Worm (Caenorhabditis elegans) whole organism, L4 larva: Measurements from ENCODE around the gene cyp-25A3.
A peak's percentile ranks its signal among the peaks of the same experiment; 100 is the strongest.

Source experiments
- F26F4.8 ChIP-seq: fragments of 200-800 bp; sonication (Bioruptor generic); conservative IDR thresholded peaks from 2 replicates; pipeline ENCODE4 v1.3.6; 2022; ENCODE audit warnings: missing genetic modification characterization, missing compliant biosample characterization
- F37D6.2 ChIP-seq: sonication (generic microtip); optimal IDR thresholded peaks from 2 replicates; lab custom pipeline; 2016; ENCODE audit warnings: mild to moderate bottlenecking, missing genetic modification characterization, missing compliant biosample characterization
- T26A8.4 ChIP-seq: fragments of 200-800 bp; sonication (Bioruptor generic); IDR thresholded peaks from 2 replicates; pipeline ENCODE4 v1.3.6; 2022; ENCODE audit warnings: missing genetic modification characterization, missing compliant biosample characterization
- ZK337.2 ChIP-seq: fragments of 200-800 bp; sonication (Bioruptor generic); IDR thresholded peaks from 2 replicates; pipeline ENCODE4 v1.3.6; 2022; ENCODE audit warnings: missing genetic modification reagents, missing genetic modification characterization, missing compliant biosample characterization
- aly-2 ChIP-seq: sonication (generic microtip); optimal IDR thresholded peaks from 2 replicates; lab custom pipeline; 2018; ENCODE audit warnings: missing biosample characterization, missing genetic modification characterization
- ceh-20 ChIP-seq: fragments of 200-800 bp; sonication (Bioruptor generic); IDR thresholded peaks from 2 replicates; pipeline ENCODE4 v1.3.6; 2022; ENCODE audit warnings: missing genetic modification reagents, missing genetic modification characterization, missing compliant biosample characterization
- ceh-28 ChIP-seq: fragments of 150-350 bp; optimal IDR thresholded peaks from 2 replicates; lab custom pipeline; 2014; ENCODE audit warnings: missing biosample characterization, missing genetic modification reagents, missing genetic modification characterization
- ceh-62 ChIP-seq: sonication (generic microtip); optimal IDR thresholded peaks from 2 replicates; lab custom pipeline; 2017; ENCODE audit warnings: missing biosample characterization, missing genetic modification characterization
- cey-2 ChIP-seq: sonication (generic microtip); optimal IDR thresholded peaks from 3 replicates; lab custom pipeline; 2017; ENCODE audit warnings: missing genetic modification characterization, mild to moderate bottlenecking, missing compliant biosample characterization, antibody characterized with exemption, borderline replicate concordance; ENCODE audit not compliant: insufficient read depth
- ctbp-1 ChIP-seq: fragments of 200-800 bp; sonication (Bioruptor generic); IDR thresholded peaks from 2 replicates; pipeline ENCODE4 v1.3.6; 2022; ENCODE audit warnings: missing genetic modification reagents, missing genetic modification characterization, missing compliant biosample characterization
- daf-16 ChIP-seq, 3 experiments: sonication (generic microtip); optimal IDR thresholded peaks; 2 replicates each; lab custom pipeline; 2016 to 2017; ENCODE audit warnings: missing genetic modification characterization in 3 of 3, missing genetic modification reagents in 3 of 3, mild to moderate bottlenecking in 2 of 3, missing compliant biosample characterization in 2 of 3, missing biosample characterization in 1 of 3, moderate library complexity in 1 of 3
- daf-19 ChIP-seq: fragments of 200-800 bp; sonication (Bioruptor generic); conservative IDR thresholded peaks from 2 replicates; pipeline ENCODE4 v1.3.6; 2022; ENCODE audit warnings: missing genetic modification characterization, missing compliant biosample characterization
- dmd-9 ChIP-seq: fragments of 200-800 bp; sonication (Bioruptor generic); IDR thresholded peaks from 2 replicates; pipeline ENCODE4 v1.3.6; 2022; ENCODE audit warnings: missing genetic modification reagents, missing genetic modification characterization, missing compliant biosample characterization
- duxl-1 ChIP-seq: sonication (generic microtip); optimal IDR thresholded peaks from 2 replicates; lab custom pipeline; 2016; ENCODE audit warnings: mild to moderate bottlenecking, missing genetic modification characterization, moderate library complexity, missing compliant biosample characterization; ENCODE audit not compliant: poor library complexity
- fos-1 ChIP-seq: fragments of 150-350 bp; optimal IDR thresholded peaks from 2 replicates; lab custom pipeline; 2014; ENCODE audit warnings: missing biosample characterization, missing genetic modification characterization
- hif-1 ChIP-seq, 2 experiments: sonication (generic microtip); optimal IDR thresholded peaks; 2 replicates each; lab custom pipeline; 2016 to 2017; ENCODE audit warnings: missing compliant biosample characterization in 2 of 2, missing genetic modification characterization in 2 of 2, missing genetic modification reagents in 2 of 2, missing genotype in 2 of 2, mild to moderate bottlenecking in 1 of 2
- hlh-30 ChIP-seq: sonication (generic microtip); optimal IDR thresholded peaks from 2 replicates; lab custom pipeline; 2017; ENCODE audit warnings: antibody characterized with exemption, mild to moderate bottlenecking, missing genetic modification characterization, missing compliant biosample characterization; ENCODE audit not compliant: insufficient read depth
- jun-1 ChIP-seq: fragments of 150-350 bp; optimal IDR thresholded peaks from 2 replicates; lab custom pipeline; 2014; ENCODE audit warnings: missing biosample characterization, missing genetic modification reagents, missing genetic modification characterization
- lim-7 ChIP-seq: fragments of 200-800 bp; sonication (Bioruptor generic); IDR thresholded peaks from 2 replicates; pipeline ENCODE4 v1.3.6; 2022; ENCODE audit warnings: missing genetic modification characterization, missing compliant biosample characterization
- lin-1 ChIP-seq: fragments of 200-800 bp; sonication (Bioruptor generic); IDR thresholded peaks from 2 replicates; pipeline ENCODE4 v1.3.6; 2022; ENCODE audit warnings: missing genetic modification reagents, missing genetic modification characterization, missing compliant biosample characterization
- lin-13 ChIP-seq: fragments of 150-350 bp; optimal IDR thresholded peaks from 2 replicates; lab custom pipeline; 2014; ENCODE audit warnings: missing biosample characterization, missing genetic modification reagents, missing genetic modification characterization
- lin-15B ChIP-seq: fragments of 150-350 bp; sonication (generic microtip); optimal IDR thresholded peaks from 3 replicates; lab custom pipeline; 2014; ENCODE audit warnings: missing biosample characterization, missing genetic modification characterization
- lin-29 ChIP-seq: fragments of 200-800 bp; sonication (Bioruptor generic); IDR thresholded peaks from 2 replicates; pipeline ENCODE4 v1.3.6; 2022; ENCODE audit warnings: missing genetic modification reagents, missing genetic modification characterization, missing compliant biosample characterization
- lin-38 ChIP-seq: fragments of 200-800 bp; sonication (Bioruptor generic); IDR thresholded peaks from 2 replicates; pipeline ENCODE4 v1.3.6; 2022; ENCODE audit warnings: missing genetic modification reagents, missing genetic modification characterization, missing compliant biosample characterization
- lin-39 ChIP-seq: fragments of 150-350 bp; optimal IDR thresholded peaks from 2 replicates; lab custom pipeline; 2014; ENCODE audit warnings: missing biosample characterization, missing genetic modification reagents, missing genetic modification characterization
- lir-3 ChIP-seq: sonication (generic microtip); optimal IDR thresholded peaks from 2 replicates; lab custom pipeline; 2016; ENCODE audit warnings: mild to moderate bottlenecking, missing genetic modification characterization, missing compliant biosample characterization
- madf-9 ChIP-seq: fragments of 200-800 bp; sonication (Bioruptor generic); conservative IDR thresholded peaks from 2 replicates; pipeline ENCODE4 v1.3.6; 2022; ENCODE audit warnings: missing genetic modification reagents, missing genetic modification characterization, missing compliant biosample characterization
- mdt-29 ChIP-seq: fragments of 200-800 bp; sonication (Bioruptor generic); IDR thresholded peaks from 2 replicates; pipeline ENCODE4 v1.3.6; 2022; ENCODE audit warnings: missing genetic modification reagents, missing genetic modification characterization, missing compliant biosample characterization
- mes-2 ChIP-seq: sonication (generic microtip); optimal IDR thresholded peaks from 2 replicates; lab custom pipeline; 2016; ENCODE audit warnings: missing genotype, mild to moderate bottlenecking, missing genetic modification characterization, missing compliant biosample characterization; ENCODE audit not compliant: poor library complexity, severe bottlenecking
- nhr-102 ChIP-seq: sonication (generic microtip); optimal IDR thresholded peaks from 2 replicates; lab custom pipeline; 2016; ENCODE audit warnings: mild to moderate bottlenecking, missing genetic modification characterization, moderate library complexity, missing compliant biosample characterization
- nhr-111 ChIP-seq: fragments of 200-800 bp; sonication (Bioruptor generic); optimal IDR thresholded peaks from 2 replicates; lab custom pipeline; 2018; ENCODE audit warnings: mild to moderate bottlenecking, missing genetic modification characterization, missing compliant biosample characterization
- nhr-237 ChIP-seq: sonication (generic microtip); optimal IDR thresholded peaks from 2 replicates; lab custom pipeline; 2017; ENCODE audit warnings: missing biosample characterization, missing genetic modification characterization
- nhr-42 ChIP-seq: fragments of 200-800 bp; sonication (Bioruptor generic); IDR thresholded peaks from 2 replicates; pipeline ENCODE4 v1.3.6; 2022; ENCODE audit warnings: missing genetic modification characterization, missing compliant biosample characterization
- nhr-6 ChIP-seq: fragments of 150-350 bp; optimal IDR thresholded peaks from 2 replicates; lab custom pipeline; 2014; ENCODE audit warnings: missing biosample characterization, missing genetic modification characterization
- pha-4 ChIP-seq, 2 experiments: fragments of 150-350 bp in 1 of 2; fragments of 200-800 bp in 1 of 2; sonication (Bioruptor generic) in 1 of 2; IDR thresholded peaks in 1 of 2; optimal IDR thresholded peaks in 1 of 2; 2 replicates each; pipeline versions ENCODE4 v1.3.6 to Lab custom; 2014 to 2022; ENCODE audit warnings: missing genetic modification characterization in 2 of 2, missing genetic modification reagents in 2 of 2, missing biosample characterization in 1 of 2, missing compliant biosample characterization in 1 of 2
- php-3 ChIP-seq: fragments of 200-800 bp; sonication (Bioruptor generic); IDR thresholded peaks from 2 replicates; pipeline ENCODE4 v1.3.6; 2022; ENCODE audit warnings: missing genetic modification reagents, missing genetic modification characterization, missing compliant biosample characterization
- rbr-2 ChIP-seq: sonication (generic microtip); optimal IDR thresholded peaks from 2 replicates; lab custom pipeline; 2016; ENCODE audit warnings: missing genotype, missing genetic modification characterization, missing compliant biosample characterization
- saeg-2 ChIP-seq: fragments of 200-800 bp; sonication (Bioruptor generic); IDR thresholded peaks from 2 replicates; pipeline ENCODE4 v1.3.6; 2022; ENCODE audit warnings: missing genetic modification reagents, missing genetic modification characterization, missing compliant biosample characterization
- sdz-12 ChIP-seq: fragments of 200-800 bp; sonication (Bioruptor generic); optimal IDR thresholded peaks from 2 replicates; lab custom pipeline; 2018; ENCODE audit warnings: mild to moderate bottlenecking, missing genetic modification characterization, missing compliant biosample characterization
- spr-1 ChIP-seq: sonication (generic microtip); optimal IDR thresholded peaks from 2 replicates; lab custom pipeline; 2016; ENCODE audit warnings: mild to moderate bottlenecking, missing genetic modification characterization, missing compliant biosample characterization
- tag-97 ChIP-seq: fragments of 200-800 bp; sonication (Bioruptor generic); IDR thresholded peaks from 2 replicates; pipeline ENCODE4 v1.3.6; 2022; ENCODE audit warnings: missing genetic modification characterization, missing compliant biosample characterization
- unc-130 ChIP-seq: sonication (generic microtip); optimal IDR thresholded peaks from 2 replicates; lab custom pipeline; 2016; ENCODE audit warnings: missing genetic modification reagents, missing genetic modification characterization, missing compliant biosample characterization
- unc-62 ChIP-seq, 3 experiments: fragments of 150-350 bp in 1 of 3; sonication (generic microtip); optimal IDR thresholded peaks in 2 of 3; peaks in 1 of 3; 1 replicate in 1 of 3; 2 replicates in 2 of 3; lab custom pipeline; 2014 to 2017; ENCODE audit warnings: missing biosample characterization in 3 of 3, missing genetic modification characterization in 3 of 3, missing genetic modification reagents in 3 of 3, missing genotype in 1 of 3
- zag-1 ChIP-seq: fragments of 150-350 bp; optimal IDR thresholded peaks from 2 replicates; lab custom pipeline; 2014; ENCODE audit warnings: missing biosample characterization, missing genetic modification characterization
- zfp-3 ChIP-seq: fragments of 200-800 bp; sonication (Bioruptor generic); conservative IDR thresholded peaks from 2 replicates; pipeline ENCODE4 v1.3.6; 2022; ENCODE audit warnings: missing genetic modification reagents, missing genetic modification characterization, missing compliant biosample characterization
- zip-11 ChIP-seq: fragments of 200-800 bp; sonication (Bioruptor generic); IDR thresholded peaks from 2 replicates; pipeline ENCODE4 v1.3.6; 2022; ENCODE audit warnings: missing genetic modification characterization, missing compliant biosample characterization
- zip-2 ChIP-seq: fragments of 150-350 bp; optimal IDR thresholded peaks from 2 replicates; lab custom pipeline; 2014; ENCODE audit warnings: missing biosample characterization, missing genetic modification characterization
- ztf-7 ChIP-seq: fragments of 150-350 bp; optimal IDR thresholded peaks from 2 replicates; lab custom pipeline; 2014; ENCODE audit warnings: missing biosample characterization, missing genetic modification characterization

Gene cyp-25A3

ce11 chrIII:3867378-3867904 lies 27.9 kb upstream of the cyp-25A3 start, which contains the start of gene rpl-3 (continued):
- TF ChIP-seq sdz-12 (GFP tag; lab: Kevin White, UChicago): peak; percentile 100
- peak; percentile 99 for TF ChIP-seq fos-1
- TF ChIP-seq spr-1 (tag; lab: Kevin White, UChicago): peak; percentile 99
- TF ChIP-seq T26A8.4: peak; percentile 100
- TF ChIP-seq F26F4.8: peak; percentile 83
- peak; percentile 100 for TF ChIP-seq mes-2 (tag; lab: Kevin White, UChicago)
- peak; percentile 99 for TF ChIP-seq aly-2 (tag; lab: Kevin White, UChicago)
- peak; percentile 99 for TF ChIP-seq hlh-30 (tag; lab: Kevin White, UChicago)
- TF ChIP-seq hif-1 (tag; optimal IDR thresholded peaks at IDR 0.05; lab: Kevin White, UChicago): peak; percentile 96 to 99
- TF ChIP-seq madf-9 (GFP tag; lab: Robert Waterston, UW): peak; percentile 100
- peak; percentile 99 for TF ChIP-seq lim-7 (GFP tag; lab: Robert Waterston, UW)
- TF ChIP-seq ctbp-1 (GFP tag; lab: Robert Waterston, UW): peak; percentile 100
- peak; percentile 97 for TF ChIP-seq ztf-7 (tag; lab: Kevin White, UChicago)
- TF ChIP-seq zag-1 (tag; lab: Kevin White, UChicago): peak; percentile 96
- peak; percentile 100 for TF ChIP-seq nhr-102 (tag; lab: Kevin White, UChicago)
- peak; percentile 99 for TF ChIP-seq lin-1 (GFP tag; lab: Robert Waterston, UW)
- TF ChIP-seq zip-11 (GFP tag; lab: Robert Waterston, UW): peak; percentile 92
- peak; percentile 93 for TF ChIP-seq lir-3 (tag; lab: Kevin White, UChicago)
- TF ChIP-seq unc-62 (GFP tag; optimal IDR thresholded peaks at IDR 0.05 in 1 of 2; lab: Kevin White, UChicago): peak; percentile 71 to 100
- TF ChIP-seq unc-62 (tag; optimal IDR thresholded peaks at IDR 0.05; lab: Kevin White, UChicago): peak; percentile 98
- peak; percentile 95 for TF ChIP-seq lin-39 (tag; lab: Kevin White, UChicago)
- TF ChIP-seq pha-4 (GFP tag; IDR thresholded peaks at IDR 0.05; lab: Robert Waterston, UW): peak; percentile 99
- TF ChIP-seq pha-4 (tag; optimal IDR thresholded peaks at IDR 0.05; lab: Kevin White, UChicago): peak; percentile 87
- TF ChIP-seq unc-130 (GFP tag; lab: Kevin White, UChicago): peak; percentile 99
- TF ChIP-seq ceh-28 (tag; lab: Kevin White, UChicago): peak; percentile 92
- peak; percentile 100 for TF ChIP-seq nhr-42
- TF ChIP-seq saeg-2 (GFP tag; lab: Robert Waterston, UW): peak; percentile 100
- TF ChIP-seq nhr-237 (tag; lab: Kevin White, UChicago): peak; percentile 96
- peak; percentile 100 for TF ChIP-seq php-3 (GFP tag; lab: Robert Waterston, UW)
- peak; percentile 99 for TF ChIP-seq jun-1 (tag; lab: Kevin White, UChicago)
- TF ChIP-seq daf-16 (GFP tag; optimal IDR thresholded peaks at IDR 0.05; lab: Kevin White, UChicago): peak; percentile 98 to 99
- peak; percentile 98 for TF ChIP-seq daf-16 (tag; optimal IDR thresholded peaks at IDR 0.05; lab: Kevin White, UChicago)
- TF ChIP-seq lin-15B (tag; lab: Kevin White, UChicago): peak; percentile 99
- TF ChIP-seq nhr-111: peak; percentile 100
- TF ChIP-seq mdt-29 (GFP tag; lab: Robert Waterston, UW): peak; percentile 99
- peak; percentile 97 for TF ChIP-seq cey-2 (tag; lab: Kevin White, UChicago)
- TF ChIP-seq lin-13: peak; percentile 100
- peak; percentile 100 for TF ChIP-seq lin-38 (GFP tag; lab: Robert Waterston, UW)
- TF ChIP-seq ceh-62 (tag; lab: Kevin White, UChicago): no peak
- peak; percentile 100 for TF ChIP-seq zfp-3 (GFP tag; lab: Robert Waterston, UW)
- peak; percentile 98 for TF ChIP-seq F37D6.2
- peak; percentile 100 for TF ChIP-seq lin-29 (GFP tag; lab: Robert Waterston, UW)
- peak; percentile 99 for TF ChIP-seq tag-97 (GFP tag; lab: Robert Waterston, UW)
- TF ChIP-seq dmd-9 (GFP tag; lab: Robert Waterston, UW): peak; percentile 99
- TF ChIP-seq ceh-20 (GFP tag; lab: Robert Waterston, UW): peak; percentile 100
- peak; percentile 100 for TF ChIP-seq nhr-6 (tag; lab: Kevin White, UChicago)
- TF ChIP-seq ZK337.2 (GFP tag; lab: Robert Waterston, UW): peak; percentile 96
- peak; percentile 100 for TF ChIP-seq rbr-2
- peak; percentile 100 for TF ChIP-seq daf-19 (GFP tag; lab: Robert Waterston, UW)
- TF ChIP-seq duxl-1 (tag; lab: Kevin White, UChicago): peak; percentile 98
- TF ChIP-seq zip-2 (tag; lab: Kevin White, UChicago): peak; percentile 97
